Worm (Caenorhabditis elegans): ENCODE measurements around the gene pcf-11.

The pcf-11 gene

ce11 chrIII:5020924-5021323 lies 3.8 kb upstream of the pcf-11 start, which contains the start of gene mdt-11:
Gene mdt-11, plus strand, starts transcription at chrIII:5021224.
- TF ChIP-seq ceh-82 (tag; optimal IDR thresholded peaks at IDR 0.05), result no peak
- TF ChIP-seq lsy-12 (tag; optimal IDR thresholded peaks at IDR 0.05), result no peak
- TF ChIP-seq nhr-11 (tag; optimal IDR thresholded peaks at IDR 0.05), result no peak
- no peak for TF ChIP-seq nhr-43 (tag; optimal IDR thresholded peaks at IDR 0.05; ENCODE audit: poor library complexity, severe bottlenecking)
- no peak for TF ChIP-seq lin-39 (tag; optimal IDR thresholded peaks at IDR 0.05)
- TF ChIP-seq ztf-11 (tag; optimal IDR thresholded peaks at IDR 0.05), result no peak
- TF ChIP-seq tbx-2 (tag; optimal IDR thresholded peaks at IDR 0.05), result no peak
- no peak for TF ChIP-seq elt-2 (tag; optimal IDR thresholded peaks at IDR 0.05)
- no peak for TF ChIP-seq nhr-25 (tag; optimal IDR thresholded peaks at IDR 0.05)
- TF ChIP-seq nhr-12 (tag; optimal IDR thresholded peaks at IDR 0.05), result no peak
- no peak for TF ChIP-seq pqm-1 (tag; optimal IDR thresholded peaks at IDR 0.05)
- TF ChIP-seq zag-1 (tag; optimal IDR thresholded peaks at IDR 0.05), result no peak

- TF ChIP-seq nhr-23 (tag; optimal IDR thresholded peaks at IDR 0.05) (no peak), unc-39 (tag; optimal IDR thresholded peaks at IDR 0.05) (no peak), ceh-9 (tag; optimal IDR thresholded peaks at IDR 0.05) (no peak), snpc-4 (tag; optimal IDR thresholded peaks at IDR 0.05) (no peak), ceh-16 (tag; optimal IDR thresholded peaks at IDR 0.05) (no peak), ZK546.5 (tag; optimal IDR thresholded peaks at IDR 0.05) (no peak), ztf-4 (tag; optimal IDR thresholded peaks at IDR 0.05) (no peak)
These were observed 3.0 kb upstream of the pcf-11 start, which contains the start of gene R144.3 for ce11 chrIII:5021689-5022088. Gene R144.3, plus strand, starts transcription at chrIII:5021989.

- no peak for TF ChIP-seq zag-1 (tag; optimal IDR thresholded peaks at IDR 0.05)
- no peak for TF ChIP-seq elt-1 (tag; optimal IDR thresholded peaks at IDR 0.05)
- TF ChIP-seq nhr-25 (tag; optimal IDR thresholded peaks at IDR 0.05), result no peak
- no peak for TF ChIP-seq mml-1 (tag; optimal IDR thresholded peaks at IDR 0.05)
- TF ChIP-seq lsy-12 (tag; optimal IDR thresholded peaks at IDR 0.05), result no peak
- no peak for TF ChIP-seq pqm-1 (tag; optimal IDR thresholded peaks at IDR 0.05)
- TF ChIP-seq egl-5 (tag; optimal IDR thresholded peaks at IDR 0.05), result no peak
- TF ChIP-seq nfya-1 (tag; optimal IDR thresholded peaks at IDR 0.05; ENCODE audit: insufficient read depth), result no peak
- TF ChIP-seq skn-1 (tag; optimal IDR thresholded peaks at IDR 0.05), result no peak
- TF ChIP-seq unc-39 (tag; optimal IDR thresholded peaks at IDR 0.05), result no peak
- no peak for TF ChIP-seq snpc-4 (tag; optimal IDR thresholded peaks at IDR 0.05)
- TF ChIP-seq sea-2 (GFP tag; optimal IDR thresholded peaks at IDR 0.05), result no peak
These were observed 1.8 kb upstream of the pcf-11 start, which contains the start of gene R144.13 for ce11 chrIII:5022964-5023363. Gene R144.13, plus strand, starts transcription at chrIII:5023264.

- TF ChIP-seq ama-1 (optimal IDR thresholded peaks at IDR 0.05) (peak; percentile 16), nhr-11 (tag; optimal IDR thresholded peaks at IDR 0.05) (no peak), zag-1 (tag; optimal IDR thresholded peaks at IDR 0.05) (no peak)
These were observed 1.1 kb upstream of the pcf-11 start for ce11 chrIII:5023642-5024041.

- peak; percentile 86 for TF ChIP-seq nhr-43 (tag; optimal IDR thresholded peaks at IDR 0.05; ENCODE audit: poor library complexity, severe bottlenecking)
- peak; percentile 98 for TF ChIP-seq ama-1 (optimal IDR thresholded peaks at IDR 0.05)
- TF ChIP-seq pha-4 (tag; optimal IDR thresholded peaks at IDR 0.05), result peak; percentile 71
- TF ChIP-seq nhr-25 (tag; optimal IDR thresholded peaks at IDR 0.05), result peak; percentile 68
- TF ChIP-seq elt-2 (tag; optimal IDR thresholded peaks at IDR 0.05), result peak; percentile 30
- no peak for TF ChIP-seq ztf-11 (tag; optimal IDR thresholded peaks at IDR 0.05)
- peak; percentile 46 for TF ChIP-seq lsy-12 (tag; optimal IDR thresholded peaks at IDR 0.05)
- TF ChIP-seq nhr-23 (tag; optimal IDR thresholded peaks at IDR 0.05), result peak; percentile 16
- no peak for TF ChIP-seq egl-5 (tag; optimal IDR thresholded peaks at IDR 0.05)
- TF ChIP-seq tbx-2 (tag; optimal IDR thresholded peaks at IDR 0.05), result peak; percentile 16
- peak; percentile 12 for TF ChIP-seq nfya-1 (tag; optimal IDR thresholded peaks at IDR 0.05; ENCODE audit: insufficient read depth)
- TF ChIP-seq ztf-4 (tag; optimal IDR thresholded peaks at IDR 0.05), result no peak
- TF ChIP-seq fos-1 (tag; optimal IDR thresholded peaks at IDR 0.05), result no peak
These were observed 469 bp downstream of the pcf-11 start for ce11 chrIII:5025136-5025629.

- TF ChIP-seq nhr-77 (tag; optimal IDR thresholded peaks at IDR 0.05) (no peak), nhr-12 (tag; optimal IDR thresholded peaks at IDR 0.05) (no peak), nhr-25 (tag; optimal IDR thresholded peaks at IDR 0.05) (no peak)
These were observed 1.7 kb downstream of the pcf-11 start for ce11 chrIII:5026366-5026765.

ce11 chrIII:5027219-5027618 lies 2.5 kb downstream of the pcf-11 start:
- TF ChIP-seq R02D3.7 (tag; optimal IDR thresholded peaks at IDR 0.05) (no peak), pqm-1 (tag; optimal IDR thresholded peaks at IDR 0.05) (no peak), egl-27 (tag; optimal IDR thresholded peaks at IDR 0.05) (no peak), hmg-11 (tag; optimal IDR thresholded peaks at IDR 0.05) (no peak), egl-5 (tag; optimal IDR thresholded peaks at IDR 0.05) (no peak), ceh-16 (tag; optimal IDR thresholded peaks at IDR 0.05) (no peak), fkh-2 (tag; optimal IDR thresholded peaks at IDR 0.05) (no peak), pha-4 (tag; optimal IDR thresholded peaks at IDR 0.05) (no peak)

All from whole organism, L3 larva.